Fruit fly (Drosophila melanogaster): ENCODE data around the gene CG17124.
A peak's percentile ranks its signal among the peaks of the same experiment; 100 is the strongest.

CG17124 gene

dm6 chr2L:10767597-10768188 lies 11.6 kb upstream of the CG17124 start, which contains the start of gene Ubc2 (continued):
- TF ChIP-seq CG6163 (GFP tag; IDR thresholded peaks at IDR 0.05) (no peak), Sox14 (GFP tag; optimal IDR thresholded peaks at IDR 0.05) (peak; percentile 73), CG6276 (GFP tag; optimal IDR thresholded peaks at IDR 0.05) (no peak), CG32006 (GFP tag; optimal IDR thresholded peaks at IDR 0.05) (no peak), pdm3 (GFP tag; optimal IDR thresholded peaks at IDR 0.05) (peak; percentile 33), CG31627 (GFP tag; optimal IDR thresholded peaks at IDR 0.05) (peak; percentile 23), Eip93F (GFP tag; optimal IDR thresholded peaks at IDR 0.05) (no peak), lz (GFP tag; optimal IDR thresholded peaks at IDR 0.05) (peak; percentile 30), OdsH (GFP tag; optimal IDR thresholded peaks at IDR 0.05) (no peak), Smox (GFP tag; optimal IDR thresholded peaks at IDR 0.05) (no peak), vri (GFP tag; optimal IDR thresholded peaks at IDR 0.05) (no peak), CG6854 (GFP tag; optimal IDR thresholded peaks at IDR 0.05) (no peak), fd85E (GFP tag; optimal IDR thresholded peaks at IDR 0.05) (no peak), Blimp-1 (GFP tag; optimal IDR thresholded peaks at IDR 0.05) (no peak), fd59A (GFP tag; optimal IDR thresholded peaks at IDR 0.05) (no peak), Hr4 (GFP tag; optimal IDR thresholded peaks at IDR 0.05) (no peak), CG6792 (GFP tag; optimal IDR thresholded peaks at IDR 0.05) (no peak), CG10669 (GFP tag; optimal IDR thresholded peaks at IDR 0.05) (no peak), Ets96B (tag; optimal IDR thresholded peaks at IDR 0.05) (no peak), CG3032 (tag; optimal IDR thresholded peaks at IDR 0.05) (no peak)

- no peak for TF ChIP-seq CG16779 (tag; optimal IDR thresholded peaks at IDR 0.05)
- TF ChIP-seq fd85E (GFP tag; optimal IDR thresholded peaks at IDR 0.05), result no peak
- TF ChIP-seq svp (GFP tag), result no peak
- TF ChIP-seq CG11762 (GFP tag; optimal IDR thresholded peaks at IDR 0.05; ENCODE audit: insufficient read depth), result no peak
- no peak for TF ChIP-seq fkh (GFP tag; optimal IDR thresholded peaks at IDR 0.05)
- TF ChIP-seq topi (GFP tag; optimal IDR thresholded peaks at IDR 0.05), result peak; percentile 14
- TF ChIP-seq CG34406 (GFP tag; optimal IDR thresholded peaks at IDR 0.05), result peak; percentile 2
- TF ChIP-seq CG8119 (GFP tag; IDR thresholded peaks at IDR 0.05), result no peak
- peak; percentile 29 for TF ChIP-seq Met (GFP tag; optimal IDR thresholded peaks at IDR 0.05)
- TF ChIP-seq vri (GFP tag; optimal IDR thresholded peaks at IDR 0.05), result no peak
- no peak for TF ChIP-seq Hr39 (GFP tag; optimal IDR thresholded peaks at IDR 0.05)
- TF ChIP-seq CG6276 (GFP tag; optimal IDR thresholded peaks at IDR 0.05), result no peak
- no peak for TF ChIP-seq CG31627 (GFP tag; optimal IDR thresholded peaks at IDR 0.05)
- TF ChIP-seq CG11294 (GFP tag; IDR thresholded peaks at IDR 0.05), result no peak
- TF ChIP-seq Sox14 (GFP tag; optimal IDR thresholded peaks at IDR 0.05), result no peak
- no peak for TF ChIP-seq cyc (GFP tag; optimal IDR thresholded peaks at IDR 0.05)
- no peak for TF ChIP-seq CG4318 (GFP tag; optimal IDR thresholded peaks at IDR 0.05)
- no peak for TF ChIP-seq Ets21C (GFP tag; optimal IDR thresholded peaks at IDR 0.05)
- TF ChIP-seq CG11902 (GFP tag; optimal IDR thresholded peaks at IDR 0.05), result no peak
- TF ChIP-seq Sox15 (GFP tag; optimal IDR thresholded peaks at IDR 0.05), result no peak
- no peak for TF ChIP-seq CG10631 (GFP tag; optimal IDR thresholded peaks at IDR 0.05)
- no peak for TF ChIP-seq Gug (GFP tag; IDR thresholded peaks at IDR 0.05)
- TF ChIP-seq Eip93F (GFP tag; optimal IDR thresholded peaks at IDR 0.05), result no peak
- peak; percentile 36 for TF ChIP-seq acj6 (GFP tag; optimal IDR thresholded peaks at IDR 0.05)
- TF ChIP-seq CG7368 (GFP tag; optimal IDR thresholded peaks at IDR 0.05), result no peak
- TF ChIP-seq Ets96B (tag; optimal IDR thresholded peaks at IDR 0.05), result peak; percentile 46
- peak; percentile 30 for TF ChIP-seq CG3032 (tag; optimal IDR thresholded peaks at IDR 0.05)
- peak; percentile 50 for TF ChIP-seq esn (GFP tag; optimal IDR thresholded peaks at IDR 0.05)
- peak; percentile 44 for TF ChIP-seq OdsH (GFP tag; optimal IDR thresholded peaks at IDR 0.05)
- TF ChIP-seq CG8319 (GFP tag; optimal IDR thresholded peaks at IDR 0.05), result no peak
- TF ChIP-seq CG15336 (GFP tag; IDR thresholded peaks at IDR 0.05), result no peak
- peak; percentile 28 for TF ChIP-seq Smox (GFP tag; optimal IDR thresholded peaks at IDR 0.05)
- peak; percentile 28 for TF ChIP-seq pdm3 (GFP tag; optimal IDR thresholded peaks at IDR 0.05)
- peak; percentile 27 for TF ChIP-seq Hr4 (GFP tag; optimal IDR thresholded peaks at IDR 0.05)
- TF ChIP-seq CG6163 (GFP tag; IDR thresholded peaks at IDR 0.05), result no peak; the same call in 2 of the 3 replicates
- TF ChIP-seq CG6792 (GFP tag; optimal IDR thresholded peaks at IDR 0.05), result peak; percentile 16
- TF ChIP-seq CG9139 (GFP tag; optimal IDR thresholded peaks at IDR 0.05), result no peak
- peak; percentile 39 for TF ChIP-seq CG32006 (GFP tag; optimal IDR thresholded peaks at IDR 0.05)
- TF ChIP-seq CG1621 (tag; optimal IDR thresholded peaks at IDR 0.05), result no peak
- peak; percentile 29 for TF ChIP-seq dsx (GFP tag; optimal IDR thresholded peaks at IDR 0.05; ENCODE audit: poor library complexity, severe bottlenecking)
- no peak for TF ChIP-seq spab (GFP tag; optimal IDR thresholded peaks at IDR 0.05)
Measured at dm6 chr2L:10760422-10761166, 4.5 kb upstream of the CG17124 start, which contains the start of gene CG6495. Gene CG6495 (plus strand): TSS chr2L:10761116.
